Fruit fly (Drosophila melanogaster) whole organism, prepupa: Measurements from ENCODE around the gene Pmvk.
A peak's percentile ranks its signal among the peaks of the same experiment; 100 is the strongest.

ENCODE experiments used
- Blimp-1 ChIP-seq: fragments of 200-800 bp; sonication (Bioruptor generic); optimal IDR thresholded peaks from 3 replicates; lab custom pipeline; 2017; ENCODE audit warnings: missing biosample characterization, missing genetic modification characterization, mild to moderate bottlenecking, moderate library complexity, missing genetic modification reagents
- Eip75B ChIP-seq: fragments of 200-800 bp; sonication (Bioruptor generic); optimal IDR thresholded peaks from 3 replicates; lab custom pipeline; 2016; ENCODE audit warnings: missing biosample characterization, missing genetic modification characterization
- Gug ChIP-seq: fragments of 200-800 bp; sonication (Bioruptor generic); IDR thresholded peaks from 2 replicates; pipeline ENCODE4 v1.3.6; 2022; ENCODE audit warnings: missing biosample characterization, missing genetic modification characterization
- Sox102F ChIP-seq: fragments of 200-800 bp; sonication (Bioruptor generic); optimal IDR thresholded peaks from 2 replicates; lab custom pipeline; 2016; ENCODE audit warnings: missing biosample characterization, mild to moderate bottlenecking, missing genetic modification characterization
- esn ChIP-seq: fragments of 200-800 bp; sonication (Bioruptor generic); optimal IDR thresholded peaks from 2 replicates; lab custom pipeline; 2016; ENCODE audit warnings: missing biosample characterization, mild to moderate bottlenecking, missing genetic modification characterization, moderate library complexity

DNA sequence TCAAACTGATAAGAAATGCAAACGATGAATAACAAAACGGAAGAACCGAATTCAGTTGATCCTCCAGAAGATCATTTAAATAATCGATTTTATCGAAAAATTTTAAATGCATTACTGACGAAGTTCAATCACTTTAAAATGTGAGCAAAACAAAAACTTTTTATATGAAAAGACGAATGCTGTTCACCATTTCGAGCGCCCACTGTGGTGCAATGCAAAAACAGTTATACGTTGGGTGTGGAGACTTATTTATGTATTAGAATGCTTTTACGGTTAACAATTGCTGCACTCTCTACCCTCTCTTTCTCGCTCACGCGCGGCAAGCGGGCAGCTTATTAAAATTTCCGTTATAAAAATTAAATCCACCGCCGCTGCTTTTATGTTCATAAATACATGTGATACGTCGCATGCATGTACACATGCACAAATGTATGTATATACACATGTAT, 9.3 kb downstream of the Pmvk start:
- TF ChIP-seq Eip75B: no peak
- TF ChIP-seq Blimp-1 (GFP tag; lab: Kevin White, UChicago): no peak
- TF ChIP-seq Sox102F (GFP tag; lab: Kevin White, UChicago): peak; percentile 22
- peak; percentile 51 for TF ChIP-seq esn
- peak; percentile 37 for TF ChIP-seq Gug (GFP tag; lab: Robert Waterston, UW)
